Worm (Caenorhabditis elegans) whole organism, late embryonic: ENCODE data around the gene ZK470.2.

Experiments
- ceh-2 ChIP-seq: sonication (generic microtip); optimal IDR thresholded peaks from 2 replicates; lab custom pipeline; 2016; ENCODE audit warnings: missing genotype, missing genetic modification characterization, missing compliant biosample characterization
- ceh-45 ChIP-seq: fragments of 200-800 bp; sonication (Bioruptor generic); IDR thresholded peaks from 2 replicates; pipeline ENCODE4 v1.3.6; 2022; ENCODE audit warnings: missing genetic modification reagents, missing genetic modification characterization, missing compliant biosample characterization
- dve-1 ChIP-seq: sonication (generic microtip); optimal IDR thresholded peaks from 2 replicates; lab custom pipeline; 2017; ENCODE audit warnings: antibody characterized with exemption, mild to moderate bottlenecking, missing genetic modification characterization, missing compliant biosample characterization
- elt-2 ChIP-seq: sonication (generic microtip); optimal IDR thresholded peaks from 2 replicates; lab custom pipeline; 2016; ENCODE audit warnings: missing genetic modification reagents, missing genetic modification characterization, missing compliant biosample characterization
- nfya-1 ChIP-seq: sonication (generic microtip); optimal IDR thresholded peaks from 2 replicates; lab custom pipeline; 2017; ENCODE audit warnings: missing genetic modification characterization, mild to moderate bottlenecking, missing compliant biosample characterization, antibody characterized with exemption, moderate library complexity
- pat-9 ChIP-seq: fragments of 200-800 bp; sonication (Bioruptor generic); optimal IDR thresholded peaks from 2 replicates; lab custom pipeline; 2018; ENCODE audit warnings: mild to moderate bottlenecking, missing genetic modification characterization, moderate library complexity, missing compliant biosample characterization
- pqm-1 ChIP-seq: sonication (generic microtip); optimal IDR thresholded peaks from 2 replicates; lab custom pipeline; 2016; ENCODE audit warnings: missing genetic modification characterization, missing compliant biosample characterization
- unc-55 ChIP-seq: sonication (generic microtip); optimal IDR thresholded peaks from 2 replicates; lab custom pipeline; 2017; ENCODE audit warnings: missing biosample characterization, missing genetic modification reagents, missing genetic modification characterization

DNA sequence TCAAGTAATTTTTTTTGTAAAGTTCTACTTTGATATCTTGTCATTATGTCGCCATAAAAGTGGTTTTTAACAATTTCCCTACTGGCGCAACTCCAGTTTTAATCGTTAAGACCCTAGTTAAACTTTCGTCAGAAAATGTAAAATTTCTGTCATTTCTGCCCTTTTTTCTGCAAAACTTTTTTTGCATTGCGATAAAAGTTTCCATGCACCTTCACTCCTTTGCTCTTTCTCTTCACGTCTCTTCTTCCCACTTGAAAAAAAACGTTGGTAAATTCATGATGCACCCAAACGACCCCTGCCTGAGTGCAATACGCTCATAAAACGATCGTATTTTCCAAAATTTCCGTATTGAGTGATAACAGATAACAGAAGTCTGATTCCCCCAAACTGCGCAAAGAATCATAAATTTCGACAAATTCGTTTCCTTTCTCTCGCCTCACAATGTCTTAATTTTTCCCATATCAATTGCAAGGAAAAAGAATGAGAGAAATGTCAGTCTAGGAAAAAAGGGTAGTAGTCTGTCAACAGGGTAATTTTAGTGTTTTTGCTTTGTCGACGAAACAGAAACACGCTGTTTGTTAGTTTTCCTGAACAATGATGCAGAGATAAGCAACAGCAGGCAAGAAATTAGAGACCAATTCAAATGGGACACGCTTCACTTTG is 5.9 kb downstream of the ZK470.2 start:
- TF ChIP-seq ceh-2 (tag; lab: Kevin White, UChicago) (no peak), nfya-1 (no peak), ceh-45 (GFP tag; lab: Robert Waterston, UW) (no peak), pat-9 (tag; lab: Kevin White, UChicago) (no peak), elt-2 (no peak), dve-1 (no peak), pqm-1 (no peak), unc-55 (GFP tag; lab: Kevin White, UChicago) (no peak)
